Worm (Caenorhabditis elegans): ENCODE measurements around the gene zig-6.

The zig-6 gene

ce11 chrX:5197440-5197839 lies 8.6 kb upstream of the zig-6 start:
- no peak for TF ChIP-seq ztf-29 (GFP tag; IDR thresholded peaks at IDR 0.05)
- no peak for TF ChIP-seq ztf-23 (GFP tag; IDR thresholded peaks at IDR 0.05)
- no peak for TF ChIP-seq cog-1 (tag; optimal IDR thresholded peaks at IDR 0.05)
- no peak for TF ChIP-seq med-1 (GFP tag; optimal IDR thresholded peaks at IDR 0.05; ENCODE audit: insufficient read depth)
- no peak for TF ChIP-seq klf-2 (GFP tag; conservative IDR thresholded peaks at IDR 0.05)
- TF ChIP-seq tab-1 (GFP tag; IDR thresholded peaks at IDR 0.05) = no peak
- no peak for TF ChIP-seq flt-1 (GFP tag; IDR thresholded peaks at IDR 0.05)
- no peak for TF ChIP-seq ref-1 (GFP tag; conservative IDR thresholded peaks at IDR 0.05)
- no peak for TF ChIP-seq T22C8.4 (GFP tag; IDR thresholded peaks at IDR 0.05)

- TF ChIP-seq cog-1 (tag; optimal IDR thresholded peaks at IDR 0.05) (no peak), ztf-23 (GFP tag; IDR thresholded peaks at IDR 0.05) (no peak), ztf-29 (GFP tag; IDR thresholded peaks at IDR 0.05) (no peak), med-1 (GFP tag; optimal IDR thresholded peaks at IDR 0.05; ENCODE audit: insufficient read depth) (no peak), T22C8.4 (GFP tag; IDR thresholded peaks at IDR 0.05) (no peak), tab-1 (GFP tag; IDR thresholded peaks at IDR 0.05) (no peak), flt-1 (GFP tag; IDR thresholded peaks at IDR 0.05) (no peak), klf-2 (GFP tag; conservative IDR thresholded peaks at IDR 0.05) (no peak)
These were observed 6.7 kb upstream of the zig-6 start, which contains the start of gene pqn-62 for ce11 chrX:5195462-5196160. Gene pqn-62 (plus strand): TSS chrX:5196110.

ce11 chrX:5193402-5193801 lies 4.5 kb upstream of the zig-6 start:
- TF ChIP-seq cog-1 (tag; optimal IDR thresholded peaks at IDR 0.05) (no peak), ztf-23 (GFP tag; IDR thresholded peaks at IDR 0.05) (0 out of 2 replicates have a peak, but pooled peaks have one; percentile 9)

ce11 chrX:5190061-5190460 lies 1.2 kb upstream of the zig-6 start:
- TF ChIP-seq cog-1 (tag; optimal IDR thresholded peaks at IDR 0.05) (no peak), flt-1 (GFP tag; IDR thresholded peaks at IDR 0.05) (no peak)

- TF ChIP-seq cog-1 (tag; optimal IDR thresholded peaks at IDR 0.05) (no peak), ztf-23 (GFP tag; IDR thresholded peaks at IDR 0.05) (no peak), tab-1 (GFP tag; IDR thresholded peaks at IDR 0.05) (no peak), med-1 (GFP tag; optimal IDR thresholded peaks at IDR 0.05; ENCODE audit: insufficient read depth) (no peak), klf-2 (GFP tag; conservative IDR thresholded peaks at IDR 0.05) (no peak), ref-1 (GFP tag; conservative IDR thresholded peaks at IDR 0.05) (no peak)
These were observed 4.9 kb downstream of the zig-6 start, which contains the start of gene T03G11.9 for ce11 chrX:5183931-5184330. Gene T03G11.9 (plus strand): TSS chrX:5184231.

ce11 chrX:5179874-5180273 lies 9.0 kb downstream of the zig-6 start, which contains the start of gene sru-48:
Gene sru-48 (plus strand): TSS chrX:5180174.
- no peak for TF ChIP-seq cog-1 (tag; optimal IDR thresholded peaks at IDR 0.05)
- TF ChIP-seq tab-1 (GFP tag; IDR thresholded peaks at IDR 0.05) = no peak
- TF ChIP-seq flt-1 (GFP tag; IDR thresholded peaks at IDR 0.05) = no peak
- TF ChIP-seq ztf-29 (GFP tag; IDR thresholded peaks at IDR 0.05) = no peak

- TF ChIP-seq T22C8.4 (GFP tag; IDR thresholded peaks at IDR 0.05) (no peak), tab-1 (GFP tag; IDR thresholded peaks at IDR 0.05) (no peak), flt-1 (GFP tag; IDR thresholded peaks at IDR 0.05) (no peak), ztf-29 (GFP tag; IDR thresholded peaks at IDR 0.05) (no peak)
These were observed 9.8 kb downstream of the zig-6 start, which contains the start of gene metl-9 for ce11 chrX:5179050-5179449. Gene metl-9 (minus strand): TSS chrX:5179150.

ce11 chrX:5174256-5174655 lies 14.6 kb downstream of the zig-6 start, which contains the start of gene zchc-1A:
Gene zchc-1A (plus strand): TSS chrX:5174369.
- TF ChIP-seq ztf-29 (GFP tag; IDR thresholded peaks at IDR 0.05) = no peak
- TF ChIP-seq cog-1 (tag; optimal IDR thresholded peaks at IDR 0.05) = no peak
- no peak for TF ChIP-seq T22C8.4 (GFP tag; IDR thresholded peaks at IDR 0.05)
- TF ChIP-seq flt-1 (GFP tag; IDR thresholded peaks at IDR 0.05) = no peak
- TF ChIP-seq klf-2 (GFP tag; conservative IDR thresholded peaks at IDR 0.05) = no peak
- no peak for TF ChIP-seq ztf-23 (GFP tag; IDR thresholded peaks at IDR 0.05)
- TF ChIP-seq med-1 (GFP tag; optimal IDR thresholded peaks at IDR 0.05; ENCODE audit: insufficient read depth) = no peak
- TF ChIP-seq ref-1 (GFP tag; conservative IDR thresholded peaks at IDR 0.05) = no peak
- TF ChIP-seq tab-1 (GFP tag; IDR thresholded peaks at IDR 0.05) = no peak

- TF ChIP-seq T22C8.4 (GFP tag; IDR thresholded peaks at IDR 0.05) (no peak), tab-1 (GFP tag; IDR thresholded peaks at IDR 0.05) (no peak), ztf-29 (GFP tag; IDR thresholded peaks at IDR 0.05) (no peak), ref-1 (GFP tag; conservative IDR thresholded peaks at IDR 0.05) (no peak), cog-1 (tag; optimal IDR thresholded peaks at IDR 0.05) (no peak), klf-2 (GFP tag; conservative IDR thresholded peaks at IDR 0.05) (no peak), ztf-23 (GFP tag; IDR thresholded peaks at IDR 0.05) (no peak), med-1 (GFP tag; optimal IDR thresholded peaks at IDR 0.05; ENCODE audit: insufficient read depth) (no peak), flt-1 (GFP tag; IDR thresholded peaks at IDR 0.05) (no peak)
These were observed 17.8 kb downstream of the zig-6 start, which contains the start of gene T03G11.10 for ce11 chrX:5171085-5171484. Gene T03G11.10 (minus strand): TSS chrX:5171185.

ce11 chrX:5168770-5169169 lies 20.1 kb downstream of the zig-6 start:
- no peak for TF ChIP-seq T22C8.4 (GFP tag; IDR thresholded peaks at IDR 0.05)
- TF ChIP-seq flt-1 (GFP tag; IDR thresholded peaks at IDR 0.05) = no peak
- TF ChIP-seq ztf-29 (GFP tag; IDR thresholded peaks at IDR 0.05) = no peak
- no peak for TF ChIP-seq ref-1 (GFP tag; conservative IDR thresholded peaks at IDR 0.05)
- TF ChIP-seq ztf-23 (GFP tag; IDR thresholded peaks at IDR 0.05) = no peak

ce11 chrX:5165037-5165436 lies 23.8 kb downstream of the zig-6 start, which contains the start of gene mans-3:
Gene mans-3 (plus strand): TSS chrX:5165395.
- TF ChIP-seq ref-1 (GFP tag; conservative IDR thresholded peaks at IDR 0.05) = 0 out of 2 replicates have a peak, but pooled peaks have one; percentile 51
- TF ChIP-seq ztf-23 (GFP tag; IDR thresholded peaks at IDR 0.05) = peak; percentile 84
- no peak for TF ChIP-seq tab-1 (GFP tag; IDR thresholded peaks at IDR 0.05)
- TF ChIP-seq flt-1 (GFP tag; IDR thresholded peaks at IDR 0.05) = peak; percentile 75
- TF ChIP-seq klf-2 (GFP tag; conservative IDR thresholded peaks at IDR 0.05) = peak; percentile 33; the same call in 1 of the 2 replicates
- TF ChIP-seq T22C8.4 (GFP tag; IDR thresholded peaks at IDR 0.05) = no peak
- TF ChIP-seq ztf-29 (GFP tag; IDR thresholded peaks at IDR 0.05) = 0 out of 2 replicates have a peak, but pooled peaks have one; percentile 44
- no peak for TF ChIP-seq med-1 (GFP tag; optimal IDR thresholded peaks at IDR 0.05; ENCODE audit: insufficient read depth)
- peak; percentile 82 for TF ChIP-seq cog-1 (tag; optimal IDR thresholded peaks at IDR 0.05)

Measured in whole organism, midembryonic.